4 fruit fly cellular contexts compared by ENCODE assay signal in the genomic region with DNA sequence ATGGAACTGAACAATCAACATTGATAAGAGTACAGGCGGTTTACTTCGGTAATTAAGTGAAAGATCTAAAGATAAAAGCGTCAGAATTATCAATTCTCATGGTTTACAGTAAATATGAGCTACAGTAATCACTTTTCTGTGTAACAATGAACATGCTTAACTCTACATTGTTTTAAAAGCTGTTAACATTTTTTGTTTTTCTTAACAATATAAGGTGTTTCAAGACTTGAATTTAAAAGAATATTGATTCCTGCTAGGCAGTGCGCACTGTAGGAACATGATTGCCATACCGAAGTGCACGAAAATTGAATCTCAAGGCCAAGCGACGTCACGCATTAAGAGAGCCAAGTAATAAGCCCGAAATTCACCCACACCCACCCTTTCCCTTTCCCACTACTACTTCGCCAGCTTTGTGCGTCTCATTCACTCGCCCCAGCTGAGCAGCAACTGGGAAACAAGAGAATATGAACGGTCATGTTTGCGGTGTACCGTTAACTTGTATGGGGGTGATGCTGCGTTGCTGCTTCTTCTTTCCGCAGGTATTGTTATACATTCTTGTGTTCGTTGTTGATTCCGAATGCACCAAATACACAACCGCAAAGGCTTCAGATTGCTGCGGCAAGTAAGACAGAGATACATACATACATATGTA.
TF ChIP-seq lines count a peak whose summit lies in the region.

No protein-coding gene starts in this region.

TF ChIP-seq in whole organism, embryonic, 481 proteins besides CTCF, POLR2A, EP300 and RAD21 (continued from another document and continues in another):
- TF ChIP-seq luna (GFP tag; optimal IDR thresholded peaks at IDR 0.05; lab: Kevin White, UChicago), result peak; percentile 9
- TF ChIP-seq CG17361 (GFP tag; IDR thresholded peaks at IDR 0.05; lab: Robert Waterston, UW), result peak; percentile 33; the same call in 1 of the 3 replicates
- peak; percentile 37; the same call in 1 of the 2 replicates for TF ChIP-seq CG10959 (GFP tag; IDR thresholded peaks at IDR 0.05; lab: Robert Waterston, UW)
- no peak for TF ChIP-seq CG11398 (GFP tag; optimal IDR thresholded peaks at IDR 0.05; lab: Kevin White, UChicago)
- peak; percentile 30 for TF ChIP-seq CG10274 (GFP tag; optimal IDR thresholded peaks at IDR 0.05; lab: Kevin White, UChicago)
- peak; percentile 58 for TF ChIP-seq CG4730 (GFP tag; IDR thresholded peaks at IDR 0.05; lab: Robert Waterston, UW)
- no peak for TF ChIP-seq wek (GFP tag; optimal IDR thresholded peaks at IDR 0.05; lab: Kevin White, UChicago)
- TF ChIP-seq fd96Cb (tag; optimal IDR thresholded peaks at IDR 0.05; lab: Kevin White, UChicago), result peak; percentile 50
- TF ChIP-seq CG15696 (tag; optimal IDR thresholded peaks at IDR 0.05; lab: Kevin White, UChicago), result peak; percentile 1
- TF ChIP-seq Ssrp (tag; optimal IDR thresholded peaks at IDR 0.05; lab: Kevin White, UChicago), result peak; percentile 53
- no peak for TF ChIP-seq CG42726 (GFP tag; IDR thresholded peaks at IDR 0.05; lab: Robert Waterston, UW; ENCODE audit: partially characterized antibody)
- no peak; the same call in 1 of the 2 replicates for TF ChIP-seq gt (GFP tag; IDR thresholded peaks at IDR 0.05; lab: Robert Waterston, UW)
- TF ChIP-seq CG34422 (GFP tag; IDR thresholded peaks at IDR 0.05; lab: Robert Waterston, UW), result peak; percentile 71; the same call in 2 of the 3 replicates
- TF ChIP-seq Doc2 (GFP tag; IDR thresholded peaks at IDR 0.05; lab: Robert Waterston, UW), result no peak
- TF ChIP-seq jigr1 (GFP tag; IDR thresholded peaks at IDR 0.05; lab: Robert Waterston, UW), result no peak
- no peak for TF ChIP-seq CG3065 (GFP tag; optimal IDR thresholded peaks at IDR 0.05; lab: Kevin White, UChicago)
- peak; percentile 67 for TF ChIP-seq dmrt99B (tag; optimal IDR thresholded peaks at IDR 0.05; lab: Kevin White, UChicago)
- peak; percentile 78 for TF ChIP-seq CG14441 (GFP tag; IDR thresholded peaks at IDR 0.05; lab: Robert Waterston, UW)
- TF ChIP-seq insv (GFP tag; optimal IDR thresholded peaks at IDR 0.05; lab: Kevin White, UChicago), result no peak
- peak; percentile 8 for TF ChIP-seq CG13123 (GFP tag; optimal IDR thresholded peaks at IDR 0.05; lab: Kevin White, UChicago)
- no peak for TF ChIP-seq pzg (GFP tag; optimal IDR thresholded peaks at IDR 0.05; lab: Kevin White, UChicago)
- peak; percentile 39; the same call in 1 of the 2 replicates for TF ChIP-seq Nf-YA (GFP tag; IDR thresholded peaks at IDR 0.05; lab: Robert Waterston, UW)
- no peak for TF ChIP-seq Poxn (GFP tag; IDR thresholded peaks at IDR 0.05; lab: Robert Waterston, UW)
- TF ChIP-seq caup (GFP tag; optimal IDR thresholded peaks at IDR 0.05; lab: Kevin White, UChicago; ENCODE audit: severe bottlenecking), result peak; percentile 45
- no peak for TF ChIP-seq cato (GFP tag; optimal IDR thresholded peaks at IDR 0.05; lab: Kevin White, UChicago; ENCODE audit: borderline replicate concordance)
- TF ChIP-seq CG6813 (GFP tag; optimal IDR thresholded peaks at IDR 0.05; lab: Kevin White, UChicago), result peak; percentile 23
- TF ChIP-seq CG6765 (GFP tag; optimal IDR thresholded peaks at IDR 0.05; lab: Kevin White, UChicago), result no peak
- TF ChIP-seq CG14667 (GFP tag; IDR thresholded peaks at IDR 0.05; lab: Robert Waterston, UW), result no peak; the same call in 1 of the 2 replicates
- TF ChIP-seq HLHmδ (GFP tag; optimal IDR thresholded peaks at IDR 0.05; lab: Kevin White, UChicago), result no peak
- no peak for TF ChIP-seq CG11093 (GFP tag; IDR thresholded peaks at IDR 0.05; lab: Robert Waterston, UW)

TF ChIP-seq in whole organism, prepupa, 60 proteins besides CTCF, POLR2A, EP300 and RAD21 (continued from another document and continues in another):
- TF ChIP-seq acj6 (GFP tag; optimal IDR thresholded peaks at IDR 0.05; lab: Kevin White, UChicago) (peak; percentile 69), dsx (GFP tag; optimal IDR thresholded peaks at IDR 0.05; lab: Kevin White, UChicago; ENCODE audit: poor library complexity, severe bottlenecking) (peak; percentile 48), CG11762 (GFP tag; optimal IDR thresholded peaks at IDR 0.05; lab: Kevin White, UChicago; ENCODE audit: insufficient read depth) (peak; percentile 27), OdsH (GFP tag; optimal IDR thresholded peaks at IDR 0.05; lab: Kevin White, UChicago) (peak; percentile 70), Ets21C (GFP tag; optimal IDR thresholded peaks at IDR 0.05; lab: Kevin White, UChicago) (peak; percentile 78), CG15336 (GFP tag; IDR thresholded peaks at IDR 0.05; lab: Robert Waterston, UW) (peak; percentile 50; the same call in 1 of the 2 replicates), CG10631 (GFP tag; optimal IDR thresholded peaks at IDR 0.05; lab: Kevin White, UChicago) (peak; percentile 57), fd59A (GFP tag; optimal IDR thresholded peaks at IDR 0.05; lab: Kevin White, UChicago) (peak; percentile 17), CG8632 (GFP tag; optimal IDR thresholded peaks at IDR 0.05; lab: Kevin White, UChicago) (peak; percentile 63), Hr38 (GFP tag; optimal IDR thresholded peaks at IDR 0.05; lab: Kevin White, UChicago) (no peak), Eip93F (GFP tag; optimal IDR thresholded peaks at IDR 0.05; lab: Kevin White, UChicago) (no peak), topi (GFP tag; optimal IDR thresholded peaks at IDR 0.05; lab: Kevin White, UChicago) (peak; percentile 86), fd85E (GFP tag; optimal IDR thresholded peaks at IDR 0.05; lab: Kevin White, UChicago) (peak; percentile 7), spab (GFP tag; optimal IDR thresholded peaks at IDR 0.05; lab: Kevin White, UChicago) (peak; percentile 10), Hr4 (GFP tag; optimal IDR thresholded peaks at IDR 0.05; lab: Kevin White, UChicago) (peak; percentile 52), CG8319 (GFP tag; optimal IDR thresholded peaks at IDR 0.05; lab: Kevin White, UChicago) (peak; percentile 71), CG6854 (GFP tag; optimal IDR thresholded peaks at IDR 0.05; lab: Kevin White, UChicago) (peak; percentile 53), CG32006 (GFP tag; optimal IDR thresholded peaks at IDR 0.05; lab: Kevin White, UChicago) (peak; percentile 64), Sox102F (GFP tag; optimal IDR thresholded peaks at IDR 0.05; lab: Kevin White, UChicago) (peak; percentile 72), CG11902 (GFP tag; optimal IDR thresholded peaks at IDR 0.05; lab: Kevin White, UChicago) (peak; percentile 73), CG7368 (GFP tag; optimal IDR thresholded peaks at IDR 0.05; lab: Kevin White, UChicago) (peak; percentile 62), vri (GFP tag; optimal IDR thresholded peaks at IDR 0.05; lab: Kevin White, UChicago) (peak; percentile 65), CG34406 (GFP tag; optimal IDR thresholded peaks at IDR 0.05; lab: Kevin White, UChicago) (peak; percentile 71), svp (GFP tag; lab: Kevin White, UChicago) (peak; percentile 96), CG9139 (GFP tag; optimal IDR thresholded peaks at IDR 0.05; lab: Kevin White, UChicago) (no peak), Hr39 (GFP tag; optimal IDR thresholded peaks at IDR 0.05; lab: Kevin White, UChicago) (peak; percentile 90), net (GFP tag; optimal IDR thresholded peaks at IDR 0.05; lab: Kevin White, UChicago) (peak; percentile 56), Gug (GFP tag; IDR thresholded peaks at IDR 0.05; lab: Robert Waterston, UW) (peak; percentile 48), Lpt (GFP tag; optimal IDR thresholded peaks at IDR 0.05; lab: Kevin White, UChicago) (no peak), fkh (GFP tag; optimal IDR thresholded peaks at IDR 0.05; lab: Kevin White, UChicago) (peak; percentile 2), CG16779 (tag; optimal IDR thresholded peaks at IDR 0.05; lab: Kevin White, UChicago) (no peak)

TF ChIP-seq in whole organism, pupa, 21 proteins besides CTCF, POLR2A, EP300 and RAD21 (continued from another document):
- TF ChIP-seq Pif1B (GFP tag; optimal IDR thresholded peaks at IDR 0.05; lab: Kevin White, UChicago), result no peak

TF ChIP-seq in whole organism, wandering third instar larva, 38 proteins besides CTCF, POLR2A, EP300 and RAD21 (continued from another document):
- TF ChIP-seq OdsH (GFP tag; optimal IDR thresholded peaks at IDR 0.05; lab: Kevin White, UChicago) (peak; percentile 92), usp (GFP tag; optimal IDR thresholded peaks at IDR 0.05; lab: Kevin White, UChicago) (no peak), Hr78 (GFP tag; optimal IDR thresholded peaks at IDR 0.05; lab: Kevin White, UChicago) (no peak), CG9705 (GFP tag; optimal IDR thresholded peaks at IDR 0.05; lab: Kevin White, UChicago) (peak; percentile 73), Sp1 (GFP tag; optimal IDR thresholded peaks at IDR 0.05; lab: Kevin White, UChicago) (peak; percentile 85), Hr83 (GFP tag; optimal IDR thresholded peaks at IDR 0.05; lab: Kevin White, UChicago; ENCODE audit: poor library complexity, severe bottlenecking) (peak; percentile 45), CG32264 (GFP tag; optimal IDR thresholded peaks at IDR 0.05; lab: Kevin White, UChicago) (peak; percentile 75), sage (GFP tag; optimal IDR thresholded peaks at IDR 0.05; lab: Kevin White, UChicago) (peak; percentile 38), h (GFP tag; optimal IDR thresholded peaks at IDR 0.05; lab: Kevin White, UChicago) (peak; percentile 95), Vsx2 (GFP tag; optimal IDR thresholded peaks at IDR 0.05; lab: Kevin White, UChicago; ENCODE audit: partially characterized antibody) (no peak), dl (GFP tag; optimal IDR thresholded peaks at IDR 0.05; lab: Kevin White, UChicago; ENCODE audit: insufficient read depth in 1 of 2, partially characterized antibody in 2 of 2) (no peak), Myc (optimal IDR thresholded peaks at IDR 0.05; lab: Kevin White, UChicago) (no peak), fru (GFP tag; optimal IDR thresholded peaks at IDR 0.05; lab: Kevin White, UChicago) (peak; percentile 94), jim (GFP tag; optimal IDR thresholded peaks at IDR 0.05; lab: Kevin White, UChicago) (no peak), woc (GFP tag; optimal IDR thresholded peaks at IDR 0.05; lab: Kevin White, UChicago) (peak; percentile 76), lola (GFP tag; optimal IDR thresholded peaks at IDR 0.05; lab: Kevin White, UChicago) (no peak)
